Worm (Caenorhabditis elegans) whole organism, L4 larva: ENCODE results near the gene kcnl-1.

Experiments
- F10B5.3 ChIP-seq: sonication (generic microtip); optimal IDR thresholded peaks from 2 replicates; lab custom pipeline; 2016; ENCODE audit warnings: mild to moderate bottlenecking, missing genetic modification characterization, missing compliant biosample characterization
- F37D6.2 ChIP-seq: sonication (generic microtip); optimal IDR thresholded peaks from 2 replicates; lab custom pipeline; 2016; ENCODE audit warnings: mild to moderate bottlenecking, missing genetic modification characterization, missing compliant biosample characterization
- T20F7.1 ChIP-seq: fragments of 200-800 bp; sonication (Bioruptor generic); optimal IDR thresholded peaks from 2 replicates; lab custom pipeline; 2018; ENCODE audit warnings: mild to moderate bottlenecking, missing genetic modification characterization, missing compliant biosample characterization
- Y48G9A.11 ChIP-seq: fragments of 200-800 bp; sonication (Bioruptor generic); IDR thresholded peaks from 2 replicates; pipeline ENCODE4 v1.3.6; 2022; ENCODE audit warnings: missing genetic modification reagents, missing genetic modification characterization, missing compliant biosample characterization
- Y75B8A.6 ChIP-seq: fragments of 200-800 bp; sonication (Bioruptor generic); IDR thresholded peaks from 2 replicates; pipeline ENCODE4 v1.3.6; 2022; ENCODE audit warnings: missing genetic modification reagents, missing genetic modification characterization, missing compliant biosample characterization
- ZK337.2 ChIP-seq: fragments of 200-800 bp; sonication (Bioruptor generic); IDR thresholded peaks from 2 replicates; pipeline ENCODE4 v1.3.6; 2022; ENCODE audit warnings: missing genetic modification reagents, missing genetic modification characterization, missing compliant biosample characterization
- ZK546.5 ChIP-seq, 2 experiments: sonication (generic microtip); optimal IDR thresholded peaks; 2 replicates each; lab custom pipeline; 2017; ENCODE audit warnings: missing biosample characterization in 2 of 2, missing genetic modification characterization in 2 of 2
- aha-1 ChIP-seq: fragments of 150-350 bp; peaks from one replicate; lab custom pipeline; 2014; ENCODE audit warnings: missing biosample characterization, missing genetic modification characterization
- ama-1 ChIP-seq: fragments of 150-350 bp; optimal IDR thresholded peaks from 2 replicates; lab custom pipeline; 2014; ENCODE audit warnings: inconsistent platforms, mixed read lengths
- arid-1 ChIP-seq: fragments of 200-800 bp; sonication (Bioruptor generic); conservative IDR thresholded peaks from 2 replicates; pipeline ENCODE4 v1.3.6; 2022; ENCODE audit warnings: missing genetic modification reagents, missing genetic modification characterization, missing compliant biosample characterization
- ceh-28 ChIP-seq: fragments of 150-350 bp; optimal IDR thresholded peaks from 2 replicates; lab custom pipeline; 2014; ENCODE audit warnings: missing biosample characterization, missing genetic modification reagents, missing genetic modification characterization
- ceh-44 ChIP-seq: fragments of 200-800 bp; sonication (Bioruptor generic); IDR thresholded peaks from 2 replicates; pipeline ENCODE4 v1.3.6; 2022; ENCODE audit warnings: missing genetic modification reagents, missing genetic modification characterization, missing compliant biosample characterization
- ceh-62 ChIP-seq: sonication (generic microtip); optimal IDR thresholded peaks from 2 replicates; lab custom pipeline; 2017; ENCODE audit warnings: missing biosample characterization, missing genetic modification characterization
- cey-2 ChIP-seq: sonication (generic microtip); optimal IDR thresholded peaks from 3 replicates; lab custom pipeline; 2017; ENCODE audit warnings: missing genetic modification characterization, mild to moderate bottlenecking, missing compliant biosample characterization, antibody characterized with exemption, borderline replicate concordance; ENCODE audit not compliant: insufficient read depth
- ctbp-1 ChIP-seq: fragments of 200-800 bp; sonication (Bioruptor generic); IDR thresholded peaks from 2 replicates; pipeline ENCODE4 v1.3.6; 2022; ENCODE audit warnings: missing genetic modification reagents, missing genetic modification characterization, missing compliant biosample characterization
- daf-12 ChIP-seq: fragments of 150-350 bp; optimal IDR thresholded peaks from 2 replicates; lab custom pipeline; 2014; ENCODE audit warnings: missing biosample characterization, missing genetic modification reagents, missing genetic modification characterization
- daf-16 ChIP-seq, 3 experiments: sonication (generic microtip); optimal IDR thresholded peaks; 2 replicates each; lab custom pipeline; 2016 to 2017; ENCODE audit warnings: missing genetic modification characterization in 3 of 3, missing genetic modification reagents in 3 of 3, mild to moderate bottlenecking in 2 of 3, missing compliant biosample characterization in 2 of 3, missing biosample characterization in 1 of 3, moderate library complexity in 1 of 3
- daf-19 ChIP-seq: fragments of 200-800 bp; sonication (Bioruptor generic); conservative IDR thresholded peaks from 2 replicates; pipeline ENCODE4 v1.3.6; 2022; ENCODE audit warnings: missing genetic modification characterization, missing compliant biosample characterization
- dmd-6 ChIP-seq: fragments of 200-800 bp; sonication (Bioruptor generic); IDR thresholded peaks from 2 replicates; pipeline ENCODE4 v1.3.6; 2022; ENCODE audit warnings: missing genetic modification reagents, missing genetic modification characterization, missing compliant biosample characterization
- dmd-9 ChIP-seq: fragments of 200-800 bp; sonication (Bioruptor generic); IDR thresholded peaks from 2 replicates; pipeline ENCODE4 v1.3.6; 2022; ENCODE audit warnings: missing genetic modification reagents, missing genetic modification characterization, missing compliant biosample characterization
- duxl-1 ChIP-seq: sonication (generic microtip); optimal IDR thresholded peaks from 2 replicates; lab custom pipeline; 2016; ENCODE audit warnings: mild to moderate bottlenecking, missing genetic modification characterization, moderate library complexity, missing compliant biosample characterization; ENCODE audit not compliant: poor library complexity
- gei-8 ChIP-seq: fragments of 200-800 bp; sonication (Bioruptor generic); optimal IDR thresholded peaks from 2 replicates; lab custom pipeline; 2018; ENCODE audit warnings: mild to moderate bottlenecking, missing genetic modification characterization, missing compliant biosample characterization
- hlh-30 ChIP-seq: sonication (generic microtip); optimal IDR thresholded peaks from 2 replicates; lab custom pipeline; 2017; ENCODE audit warnings: antibody characterized with exemption, mild to moderate bottlenecking, missing genetic modification characterization, missing compliant biosample characterization; ENCODE audit not compliant: insufficient read depth
- hmg-1.1 ChIP-seq: fragments of 200-800 bp; sonication (Bioruptor generic); IDR thresholded peaks from 2 replicates; pipeline ENCODE4 v1.3.6; 2022; ENCODE audit warnings: missing genetic modification reagents, missing genetic modification characterization, missing compliant biosample characterization
- lin-1 ChIP-seq: fragments of 200-800 bp; sonication (Bioruptor generic); IDR thresholded peaks from 2 replicates; pipeline ENCODE4 v1.3.6; 2022; ENCODE audit warnings: missing genetic modification reagents, missing genetic modification characterization, missing compliant biosample characterization
- lin-29 ChIP-seq: fragments of 200-800 bp; sonication (Bioruptor generic); IDR thresholded peaks from 2 replicates; pipeline ENCODE4 v1.3.6; 2022; ENCODE audit warnings: missing genetic modification reagents, missing genetic modification characterization, missing compliant biosample characterization
- mep-1 ChIP-seq: fragments of 150-350 bp; sonication (generic microtip); optimal IDR thresholded peaks from 3 replicates; lab custom pipeline; 2014; ENCODE audit warnings: missing biosample characterization, missing genetic modification characterization
- mes-2 ChIP-seq: sonication (generic microtip); optimal IDR thresholded peaks from 2 replicates; lab custom pipeline; 2016; ENCODE audit warnings: missing genotype, mild to moderate bottlenecking, missing genetic modification characterization, missing compliant biosample characterization; ENCODE audit not compliant: poor library complexity, severe bottlenecking
- mxl-2 ChIP-seq: fragments of 200-800 bp; sonication (Bioruptor generic); conservative IDR thresholded peaks from 2 replicates; pipeline ENCODE4 v1.3.6; 2022; ENCODE audit warnings: missing genetic modification reagents, missing genetic modification characterization, missing compliant biosample characterization
- nhr-102 ChIP-seq: sonication (generic microtip); optimal IDR thresholded peaks from 2 replicates; lab custom pipeline; 2016; ENCODE audit warnings: mild to moderate bottlenecking, missing genetic modification characterization, moderate library complexity, missing compliant biosample characterization
- nhr-11 ChIP-seq: fragments of 150-350 bp; optimal IDR thresholded peaks from 2 replicates; lab custom pipeline; 2014; ENCODE audit warnings: missing biosample characterization, missing genetic modification characterization
- nhr-111 ChIP-seq: fragments of 200-800 bp; sonication (Bioruptor generic); optimal IDR thresholded peaks from 2 replicates; lab custom pipeline; 2018; ENCODE audit warnings: mild to moderate bottlenecking, missing genetic modification characterization, missing compliant biosample characterization
- nhr-41 ChIP-seq: fragments of 200-800 bp; sonication (Bioruptor generic); IDR thresholded peaks from 2 replicates; pipeline ENCODE4 v1.3.6; 2022; ENCODE audit warnings: missing genetic modification reagents, missing genetic modification characterization, missing compliant biosample characterization
- nhr-42 ChIP-seq: fragments of 200-800 bp; sonication (Bioruptor generic); IDR thresholded peaks from 2 replicates; pipeline ENCODE4 v1.3.6; 2022; ENCODE audit warnings: missing genetic modification characterization, missing compliant biosample characterization
- nhr-48 ChIP-seq: sonication (generic microtip); optimal IDR thresholded peaks from 2 replicates; lab custom pipeline; 2016; ENCODE audit warnings: mild to moderate bottlenecking, missing genetic modification characterization, missing compliant biosample characterization
- nhr-6 ChIP-seq: fragments of 150-350 bp; optimal IDR thresholded peaks from 2 replicates; lab custom pipeline; 2014; ENCODE audit warnings: missing biosample characterization, missing genetic modification characterization
- nhr-76 ChIP-seq: fragments of 150-350 bp; optimal IDR thresholded peaks from 2 replicates; lab custom pipeline; 2014; ENCODE audit warnings: missing biosample characterization, missing genetic modification characterization
- nhr-77 ChIP-seq: fragments of 150-350 bp; optimal IDR thresholded peaks from 2 replicates; lab custom pipeline; 2014; ENCODE audit warnings: missing biosample characterization, missing genetic modification characterization
- pha-4 ChIP-seq, 2 experiments: fragments of 150-350 bp in 1 of 2; fragments of 200-800 bp in 1 of 2; sonication (Bioruptor generic) in 1 of 2; IDR thresholded peaks in 1 of 2; optimal IDR thresholded peaks in 1 of 2; 2 replicates each; pipeline versions ENCODE4 v1.3.6 to Lab custom; 2014 to 2022; ENCODE audit warnings: missing genetic modification characterization in 2 of 2, missing genetic modification reagents in 2 of 2, missing biosample characterization in 1 of 2, missing compliant biosample characterization in 1 of 2
- pqm-1 ChIP-seq: sonication (generic microtip); optimal IDR thresholded peaks from 2 replicates; lab custom pipeline; 2017; ENCODE audit warnings: missing biosample characterization, missing genetic modification characterization
- sdz-12 ChIP-seq: fragments of 200-800 bp; sonication (Bioruptor generic); optimal IDR thresholded peaks from 2 replicates; lab custom pipeline; 2018; ENCODE audit warnings: mild to moderate bottlenecking, missing genetic modification characterization, missing compliant biosample characterization
- set-16 ChIP-seq: fragments of 200-800 bp; sonication (Bioruptor generic); IDR thresholded peaks from 2 replicates; pipeline ENCODE4 v1.3.6; 2022; ENCODE audit warnings: missing genetic modification reagents, missing genetic modification characterization, missing compliant biosample characterization
- snpc-1.2 ChIP-seq: fragments of 200-800 bp; sonication (Bioruptor generic); IDR thresholded peaks from 2 replicates; pipeline ENCODE4 v1.3.6; 2022; ENCODE audit warnings: missing genetic modification reagents, missing genetic modification characterization, missing compliant biosample characterization
- spr-1 ChIP-seq: sonication (generic microtip); optimal IDR thresholded peaks from 2 replicates; lab custom pipeline; 2016; ENCODE audit warnings: mild to moderate bottlenecking, missing genetic modification characterization, missing compliant biosample characterization
- spr-3 ChIP-seq: fragments of 200-800 bp; sonication (Bioruptor generic); optimal IDR thresholded peaks from 2 replicates; lab custom pipeline; 2018; ENCODE audit warnings: mild to moderate bottlenecking, missing genetic modification characterization, missing compliant biosample characterization
- vab-7 ChIP-seq: fragments of 200-800 bp; sonication (Bioruptor generic); IDR thresholded peaks from 2 replicates; pipeline ENCODE4 v1.3.6; 2022; ENCODE audit warnings: missing genetic modification reagents, missing genetic modification characterization, missing compliant biosample characterization
- zag-1 ChIP-seq: fragments of 150-350 bp; optimal IDR thresholded peaks from 2 replicates; lab custom pipeline; 2014; ENCODE audit warnings: missing biosample characterization, missing genetic modification characterization
- zfp-2 ChIP-seq: sonication (generic microtip); optimal IDR thresholded peaks from 2 replicates; lab custom pipeline; 2016; ENCODE audit warnings: mild to moderate bottlenecking, missing genetic modification characterization, missing compliant biosample characterization
- zip-2 ChIP-seq: fragments of 150-350 bp; optimal IDR thresholded peaks from 2 replicates; lab custom pipeline; 2014; ENCODE audit warnings: missing biosample characterization, missing genetic modification characterization

The kcnl-1 gene

DNA sequence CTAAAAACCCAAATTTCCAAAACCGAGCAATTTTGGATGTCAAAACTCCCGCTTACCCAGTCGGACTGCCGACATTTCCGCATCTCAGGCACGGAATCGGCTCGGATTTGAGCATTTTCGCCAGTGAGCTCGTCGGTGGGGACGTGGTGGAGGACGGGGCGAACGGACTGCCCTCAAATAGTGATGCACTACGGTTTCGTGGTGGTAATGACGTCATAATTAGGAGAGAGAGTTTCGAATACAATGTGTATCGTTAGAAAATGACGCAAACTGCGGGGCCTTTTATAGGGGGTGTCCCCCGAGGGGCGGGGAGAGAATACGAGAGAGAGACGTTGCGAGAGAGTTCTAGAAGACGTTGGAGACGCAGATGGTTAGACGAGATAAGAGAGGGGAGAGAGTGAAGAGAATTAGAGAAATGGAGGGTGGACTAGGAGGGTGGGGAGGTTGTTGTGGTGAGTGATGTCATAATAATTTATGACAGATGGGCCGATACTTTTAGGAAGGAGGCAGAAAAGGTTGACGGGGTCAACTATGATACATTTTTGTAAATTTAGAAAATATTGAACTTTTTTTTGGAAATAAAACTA is 42.5 kb upstream of the kcnl-1 start (continued):
- TF ChIP-seq zfp-2 (tag; lab: Kevin White, UChicago) (peak; percentile 53), daf-16 (GFP tag; optimal IDR thresholded peaks at IDR 0.05; lab: Kevin White, UChicago) (no peak), daf-16 (tag; optimal IDR thresholded peaks at IDR 0.05; lab: Kevin White, UChicago) (peak; percentile 65), mxl-2 (GFP tag; lab: Robert Waterston, UW) (peak; percentile 67), nhr-41 (GFP tag; lab: Robert Waterston, UW) (peak; percentile 32; the same call in 1 of the 2 replicates), spr-1 (tag; lab: Kevin White, UChicago) (peak; percentile 55), lin-29 (GFP tag; lab: Robert Waterston, UW) (0 out of 2 replicates have a peak, but pooled peaks have one; percentile 58), pqm-1 (tag; lab: Kevin White, UChicago) (no peak), aha-1 (tag; lab: Kevin White, UChicago) (peak; percentile 100), snpc-1.2 (GFP tag; lab: Robert Waterston, UW) (peak; percentile 35), Y75B8A.6 (no peak), arid-1 (peak; percentile 56; the same call in 1 of the 2 replicates), hmg-1.1 (GFP tag; lab: Robert Waterston, UW) (peak; percentile 92), daf-19 (GFP tag; lab: Robert Waterston, UW) (peak; percentile 60), ceh-28 (tag; lab: Kevin White, UChicago) (no peak), ctbp-1 (peak; percentile 93), nhr-102 (tag; lab: Kevin White, UChicago) (peak; percentile 68), cey-2 (tag; lab: Kevin White, UChicago) (no peak), dmd-6 (peak; percentile 95), sdz-12 (GFP tag; lab: Kevin White, UChicago) (peak; percentile 63), dmd-9 (GFP tag; lab: Robert Waterston, UW) (no peak), F37D6.2 (tag; lab: Kevin White, UChicago) (peak; percentile 60), nhr-11 (tag; lab: Kevin White, UChicago) (peak; percentile 10), daf-12 (tag; lab: Kevin White, UChicago) (no peak), ceh-44 (no peak), vab-7 (GFP tag; lab: Robert Waterston, UW) (peak; percentile 44; the same call in 1 of the 2 replicates), T20F7.1 (GFP tag; lab: Kevin White, UChicago) (peak; percentile 49), hlh-30 (peak; percentile 88), nhr-111 (GFP tag; lab: Kevin White, UChicago) (no peak), ceh-62 (tag; lab: Kevin White, UChicago) (no peak), mes-2 (tag; lab: Kevin White, UChicago) (peak; percentile 75), nhr-76 (tag; lab: Kevin White, UChicago) (no peak), nhr-48 (peak; percentile 96), nhr-77 (tag; lab: Kevin White, UChicago) (peak; percentile 51), zag-1 (no peak), set-16 (GFP tag; lab: Robert Waterston, UW) (peak; percentile 86), lin-1 (GFP tag; lab: Robert Waterston, UW) (peak; percentile 93), mep-1 (tag; lab: Kevin White, UChicago) (peak; percentile 94), ama-1 (peak; percentile 84), gei-8 (GFP tag; lab: Kevin White, UChicago) (peak; percentile 88), F10B5.3 (tag; lab: Kevin White, UChicago) (no peak), Y48G9A.11 (peak; percentile 9; the same call in 1 of the 2 replicates), nhr-42 (GFP tag; lab: Robert Waterston, UW) (peak; percentile 69), zip-2 (no peak), nhr-6 (peak; percentile 83), ZK337.2 (no peak), spr-3 (GFP tag; lab: Kevin White, UChicago) (peak; percentile 72), pha-4 (GFP tag; IDR thresholded peaks at IDR 0.05; lab: Robert Waterston, UW) (peak; percentile 23; the same call in 1 of the 2 replicates), pha-4 (tag; optimal IDR thresholded peaks at IDR 0.05; lab: Kevin White, UChicago) (no peak), ZK546.5 (tag; optimal IDR thresholded peaks at IDR 0.05; lab: Kevin White, UChicago) (no peak), duxl-1 (tag; lab: Kevin White, UChicago) (peak; percentile 69)
